Worm (Caenorhabditis elegans): ENCODE results near the gene zak-1.

The zak-1 gene

ce11 chrIII:6887574-6887973, 31.0 kb upstream of the zak-1 start (continued):
- peak; percentile 58 for TF ChIP-seq T23F11.4 (GFP tag; optimal IDR thresholded peaks at IDR 0.05)
- peak; percentile 55 for TF ChIP-seq fax-1 (tag; optimal IDR thresholded peaks at IDR 0.05)
- TF ChIP-seq che-1 (tag; optimal IDR thresholded peaks at IDR 0.05): peak; percentile 77
- TF ChIP-seq nhr-232 (tag; optimal IDR thresholded peaks at IDR 0.05): peak; percentile 79
- TF ChIP-seq mec-3 (tag; optimal IDR thresholded peaks at IDR 0.05; ENCODE audit: borderline replicate concordance): no peak
- TF ChIP-seq odd-2 (tag; optimal IDR thresholded peaks at IDR 0.05): no peak
- peak; percentile 56 for TF ChIP-seq npax-4 (tag; optimal IDR thresholded peaks at IDR 0.05)
- TF ChIP-seq sox-2 (GFP tag; IDR thresholded peaks at IDR 0.05): peak; percentile 66
- TF ChIP-seq ceh-19 (GFP tag; optimal IDR thresholded peaks at IDR 0.05): peak; percentile 36
- TF ChIP-seq ceh-34 (tag; optimal IDR thresholded peaks at IDR 0.05): peak; percentile 55
- peak; percentile 70 for TF ChIP-seq ceh-45 (GFP tag; IDR thresholded peaks at IDR 0.05)
- peak; percentile 52 for TF ChIP-seq C08G9.2 (tag; optimal IDR thresholded peaks at IDR 0.05)
- peak; percentile 54 for TF ChIP-seq K09A11.1 (tag; optimal IDR thresholded peaks at IDR 0.05; ENCODE audit: insufficient read depth)
- no peak for TF ChIP-seq pag-3 (tag; optimal IDR thresholded peaks at IDR 0.05; ENCODE audit: borderline replicate concordance)
- no peak for TF ChIP-seq hlh-15 (tag; optimal IDR thresholded peaks at IDR 0.05)
- TF ChIP-seq pax-1 (tag; optimal IDR thresholded peaks at IDR 0.05): no peak
- no peak for TF ChIP-seq fkh-10 (GFP tag; optimal IDR thresholded peaks at IDR 0.05)
- TF ChIP-seq ztf-16 (tag; optimal IDR thresholded peaks at IDR 0.05): peak; percentile 72
- peak; percentile 60 for TF ChIP-seq ceh-48 (tag; optimal IDR thresholded peaks at IDR 0.05)
- peak; percentile 63 for TF ChIP-seq syd-9 (tag; optimal IDR thresholded peaks at IDR 0.05)
- TF ChIP-seq ref-2 (tag; optimal IDR thresholded peaks at IDR 0.05): peak; percentile 61
- TF ChIP-seq eyg-1 (tag; optimal IDR thresholded peaks at IDR 0.05): peak; percentile 50
- peak; percentile 74 for TF ChIP-seq ceh-18 (tag; optimal IDR thresholded peaks at IDR 0.05)
- TF ChIP-seq tbx-7 (tag; optimal IDR thresholded peaks at IDR 0.05): no peak
- no peak for TF ChIP-seq elt-4 (tag; optimal IDR thresholded peaks at IDR 0.05)
- no peak for TF ChIP-seq ama-1 (optimal IDR thresholded peaks at IDR 0.05)
- no peak for TF ChIP-seq ahr-1 (tag; optimal IDR thresholded peaks at IDR 0.05)
- TF ChIP-seq ceh-9 (tag; optimal IDR thresholded peaks at IDR 0.05): peak; percentile 47
- no peak for TF ChIP-seq hlh-13 (GFP tag; optimal IDR thresholded peaks at IDR 0.05)
- TF ChIP-seq ets-4 (tag; optimal IDR thresholded peaks at IDR 0.05): no peak

DNA sequence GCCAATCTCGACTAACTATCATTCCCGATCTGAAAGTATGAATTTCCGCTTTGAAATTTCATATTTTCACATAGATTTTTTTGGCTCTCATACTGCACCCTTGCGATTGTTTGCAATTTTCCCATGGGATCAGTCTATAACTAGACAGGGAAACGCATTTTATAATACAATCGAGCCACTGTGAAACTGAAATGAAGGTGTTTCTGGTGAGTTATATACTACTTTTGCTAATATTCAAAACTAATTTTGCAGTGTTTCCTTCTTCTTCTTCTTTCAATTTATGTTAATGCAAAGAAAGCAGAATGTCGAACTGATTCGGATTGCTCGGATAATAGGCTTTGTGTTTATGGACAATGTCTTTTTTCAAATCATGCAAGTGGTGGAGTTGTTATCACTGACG, 29.3 kb upstream of the zak-1 start:
- no peak for TF ChIP-seq ceh-6 (GFP tag; optimal IDR thresholded peaks at IDR 0.05)
- TF ChIP-seq nfya-1 (tag; optimal IDR thresholded peaks at IDR 0.05): no peak
- TF ChIP-seq npax-4 (tag; optimal IDR thresholded peaks at IDR 0.05): no peak

DNA sequence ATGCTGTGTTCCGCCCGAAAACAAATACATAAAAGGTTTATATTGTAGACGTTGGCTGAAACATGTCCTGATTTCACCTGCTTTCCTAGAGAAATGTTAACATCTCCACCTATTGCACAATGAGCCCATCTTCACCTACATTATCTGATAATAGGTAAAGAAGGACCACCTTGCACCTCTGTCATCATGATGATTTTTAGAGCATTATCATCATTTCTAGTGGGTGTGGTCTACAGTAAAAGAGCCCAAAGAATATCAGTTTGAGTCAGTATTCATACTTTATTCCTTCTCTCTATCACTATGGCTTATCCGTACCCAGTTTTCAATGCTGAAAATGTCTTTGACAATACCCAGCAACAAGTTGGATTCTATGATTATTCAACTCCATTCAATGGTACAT, 27.6 kb upstream of the zak-1 start, which contains the start of gene med-2:
Gene med-2 (plus strand): TSS at position 301 of the 400 bp plus-strand sequence.
- TF ChIP-seq pha-2 (tag; optimal IDR thresholded peaks at IDR 0.05) (no peak), elt-4 (tag; optimal IDR thresholded peaks at IDR 0.05) (no peak), ahr-1 (tag; optimal IDR thresholded peaks at IDR 0.05) (no peak), dmd-4 (tag; optimal IDR thresholded peaks at IDR 0.05; ENCODE audit: borderline replicate concordance) (no peak), ceh-45 (GFP tag; IDR thresholded peaks at IDR 0.05) (no peak), mec-3 (tag; optimal IDR thresholded peaks at IDR 0.05; ENCODE audit: borderline replicate concordance) (no peak), F13H6.1 (tag; optimal IDR thresholded peaks at IDR 0.05) (no peak), hlh-15 (tag; optimal IDR thresholded peaks at IDR 0.05) (no peak), hlh-30 (tag; optimal IDR thresholded peaks at IDR 0.05; ENCODE audit: insufficient read depth) (no peak), madf-2 (tag; optimal IDR thresholded peaks at IDR 0.05) (no peak), unc-42 (tag; optimal IDR thresholded peaks at IDR 0.05) (no peak)

DNA sequence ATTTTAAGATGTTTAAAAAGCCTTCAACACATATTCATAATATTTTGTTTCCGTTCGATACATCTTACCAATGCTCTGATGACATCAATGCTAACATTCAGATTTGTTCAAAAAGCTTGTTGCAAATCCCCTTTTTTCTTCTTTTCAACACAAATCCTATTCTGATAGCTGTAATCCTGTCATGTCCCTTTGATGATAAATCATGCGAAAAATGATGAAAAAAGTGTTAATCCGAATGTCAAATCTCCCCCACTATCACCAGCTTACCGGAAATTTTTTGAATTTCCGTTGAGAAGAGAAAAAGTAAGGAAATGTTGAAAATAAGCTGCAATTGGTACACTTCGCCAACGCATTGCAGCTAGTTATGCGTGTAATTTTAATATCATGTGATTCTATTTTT, 25.1 kb upstream of the zak-1 start:
- TF ChIP-seq K09A11.1 (tag; optimal IDR thresholded peaks at IDR 0.05; ENCODE audit: insufficient read depth): no peak
- TF ChIP-seq ets-4 (tag; optimal IDR thresholded peaks at IDR 0.05): no peak
- TF ChIP-seq ceh-24 (tag; optimal IDR thresholded peaks at IDR 0.05): no peak
- no peak for TF ChIP-seq unc-55 (GFP tag; optimal IDR thresholded peaks at IDR 0.05)
- TF ChIP-seq sdc-2 (tag; optimal IDR thresholded peaks at IDR 0.05): no peak
- no peak for TF ChIP-seq fkh-6 (tag; optimal IDR thresholded peaks at IDR 0.05)
- no peak for TF ChIP-seq hlh-6 (tag; optimal IDR thresholded peaks at IDR 0.05)
- no peak for TF ChIP-seq pqm-1 (tag; optimal IDR thresholded peaks at IDR 0.05)
- TF ChIP-seq dve-1 (tag; optimal IDR thresholded peaks at IDR 0.05): no peak
- no peak for TF ChIP-seq che-1 (tag; optimal IDR thresholded peaks at IDR 0.05)
- no peak for TF ChIP-seq lin-11 (tag; optimal IDR thresholded peaks at IDR 0.05)
- no peak for TF ChIP-seq ceh-22 (tag; optimal IDR thresholded peaks at IDR 0.05)
- TF ChIP-seq madf-2 (tag; optimal IDR thresholded peaks at IDR 0.05): no peak
- no peak for TF ChIP-seq hlh-15 (tag; optimal IDR thresholded peaks at IDR 0.05)
- TF ChIP-seq mec-3 (tag; optimal IDR thresholded peaks at IDR 0.05; ENCODE audit: borderline replicate concordance): no peak
